Worm (Caenorhabditis elegans): ENCODE results near the gene C49F5.13.

C49F5.13 gene

ce11 chrX:11946788-11947463, 14.3 kb upstream of the C49F5.13 start, which contains the start of gene nfya-1:
nfya-1 (minus strand) TSS chrX:11946838.
- TF ChIP-seq him-1 (tag; optimal IDR thresholded peaks at IDR 0.05) = no peak

ce11 chrX:11948184-11948894, 12.9 kb upstream of the C49F5.13 start, which contains the start of gene lsd-1:
lsd-1 (plus strand) TSS chrX:11948844.
- no peak for TF ChIP-seq dao-5 (tag; optimal IDR thresholded peaks at IDR 0.05)
- TF ChIP-seq him-1 (tag; optimal IDR thresholded peaks at IDR 0.05) = no peak
- no peak for TF ChIP-seq W03F9.2 (tag; optimal IDR thresholded peaks at IDR 0.05)

DNA sequence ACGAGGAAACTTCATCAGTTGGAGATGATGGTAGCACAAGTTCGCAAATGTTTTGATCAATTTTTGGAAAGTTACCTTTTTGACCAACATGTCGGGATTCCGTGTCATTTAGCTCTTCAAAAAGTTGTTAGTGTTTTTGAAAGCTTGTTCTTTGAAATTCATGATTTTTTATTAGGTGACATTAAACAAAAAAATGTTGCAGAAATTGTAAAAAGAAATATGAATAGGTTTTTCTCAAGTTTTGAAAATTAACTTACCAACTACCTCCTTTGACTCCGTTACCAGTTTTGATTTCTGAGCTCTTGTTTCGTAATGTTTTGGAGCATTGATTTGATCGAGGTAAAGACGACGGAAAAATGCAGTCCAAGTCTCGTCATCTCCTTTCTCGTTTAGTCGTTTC, 9.1 kb upstream of the C49F5.13 start:
- TF ChIP-seq him-1 (tag; optimal IDR thresholded peaks at IDR 0.05) (no peak), W03F9.2 (tag; optimal IDR thresholded peaks at IDR 0.05) (no peak), dao-5 (tag; optimal IDR thresholded peaks at IDR 0.05) (no peak)

ce11 chrX:11953229-11953628, 8.0 kb upstream of the C49F5.13 start, which contains the start of gene T08D10.4:
T08D10.4 (minus strand) TSS chrX:11953329.
- TF ChIP-seq W03F9.2 (tag; optimal IDR thresholded peaks at IDR 0.05) (no peak), him-1 (tag; optimal IDR thresholded peaks at IDR 0.05) (no peak), dao-5 (tag; optimal IDR thresholded peaks at IDR 0.05) (no peak)

DNA sequence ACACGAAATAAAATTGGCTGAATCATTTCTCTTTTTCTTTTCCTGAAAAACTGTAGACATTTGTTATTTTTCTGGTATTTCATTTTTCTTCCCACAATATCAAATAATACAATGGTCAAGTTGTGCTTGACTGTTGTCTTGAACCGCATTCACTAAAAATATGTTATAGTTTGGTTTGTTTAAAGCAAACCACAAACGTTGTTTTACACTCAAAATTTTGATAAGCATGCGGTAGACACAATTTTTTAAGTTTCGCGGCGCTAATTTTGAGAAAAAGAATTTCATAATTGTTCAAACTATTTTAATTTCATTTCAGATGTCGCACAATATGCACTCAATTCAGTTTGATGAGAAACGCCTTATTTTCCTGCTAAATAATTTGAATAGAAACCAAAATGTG, 6.1 kb upstream of the C49F5.13 start, which contains the start of gene T08D10.3:
Gene T08D10.3 (plus strand): TSS at position 301 of the 400 bp plus-strand sequence.
- TF ChIP-seq him-1 (tag; optimal IDR thresholded peaks at IDR 0.05) = no peak
- no peak for TF ChIP-seq dao-5 (tag; optimal IDR thresholded peaks at IDR 0.05)
- TF ChIP-seq W03F9.2 (tag; optimal IDR thresholded peaks at IDR 0.05) = no peak

- no peak for TF ChIP-seq dao-5 (tag; optimal IDR thresholded peaks at IDR 0.05)
- TF ChIP-seq him-1 (tag; optimal IDR thresholded peaks at IDR 0.05) = no peak
- no peak for TF ChIP-seq W03F9.2 (tag; optimal IDR thresholded peaks at IDR 0.05)
Measured at ce11 chrX:11957246-11957645, 4.0 kb upstream of the C49F5.13 start, which contains the start of gene T08D10.5. T08D10.5 (plus strand) TSS chrX:11957546.

DNA sequence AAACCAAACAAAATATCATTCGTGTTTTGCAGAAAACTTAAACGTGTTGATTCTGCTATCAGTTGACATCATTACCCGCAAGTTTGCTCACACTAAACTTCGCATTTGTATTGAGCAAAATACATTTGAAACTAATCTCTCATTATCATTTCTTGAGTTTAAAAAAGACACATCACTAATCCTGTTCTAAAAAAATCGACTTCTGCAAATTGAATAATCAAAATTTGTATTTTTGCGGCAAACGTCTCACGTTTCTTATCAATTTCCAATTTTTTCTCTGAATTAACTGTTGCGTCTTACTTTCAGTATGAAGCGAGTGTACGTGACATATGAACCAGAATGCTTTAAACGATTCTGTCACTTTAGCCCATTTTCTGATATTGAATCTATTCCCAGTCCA, 1.4 kb upstream of the C49F5.13 start, which contains the start of gene C49F5.8:
Gene C49F5.8 (plus strand): TSS at position 301 of the 400 bp plus-strand sequence.
- TF ChIP-seq W03F9.2 (tag; optimal IDR thresholded peaks at IDR 0.05) = no peak

- TF ChIP-seq him-1 (tag; optimal IDR thresholded peaks at IDR 0.05) (no peak), W03F9.2 (tag; optimal IDR thresholded peaks at IDR 0.05) (no peak), dao-5 (tag; optimal IDR thresholded peaks at IDR 0.05) (no peak)
Measured at ce11 chrX:11962050-11962788, 1.0 kb downstream of the C49F5.13 start.

DNA sequence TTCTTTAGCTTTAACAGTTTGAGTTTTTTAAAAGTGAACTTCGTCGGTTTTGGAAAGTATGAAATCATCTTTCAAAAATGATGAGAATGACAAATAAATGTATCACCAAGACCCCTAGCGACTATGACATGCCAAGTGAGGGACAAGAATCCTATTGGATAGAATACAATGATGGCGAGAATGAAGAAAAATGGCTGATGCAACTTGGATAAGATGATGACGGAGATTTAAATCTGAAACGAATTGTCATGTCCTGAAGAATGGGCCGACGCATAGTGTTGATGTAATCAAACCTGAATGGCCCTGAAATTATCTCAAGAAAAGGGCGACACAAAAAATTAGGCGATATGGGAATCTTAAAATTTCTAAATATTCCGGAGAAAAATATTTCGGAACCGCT, 2.5 kb downstream of the C49F5.13 start:
- TF ChIP-seq W03F9.2 (tag; optimal IDR thresholded peaks at IDR 0.05) (no peak), him-1 (tag; optimal IDR thresholded peaks at IDR 0.05) (no peak), dao-5 (tag; optimal IDR thresholded peaks at IDR 0.05) (no peak)

DNA sequence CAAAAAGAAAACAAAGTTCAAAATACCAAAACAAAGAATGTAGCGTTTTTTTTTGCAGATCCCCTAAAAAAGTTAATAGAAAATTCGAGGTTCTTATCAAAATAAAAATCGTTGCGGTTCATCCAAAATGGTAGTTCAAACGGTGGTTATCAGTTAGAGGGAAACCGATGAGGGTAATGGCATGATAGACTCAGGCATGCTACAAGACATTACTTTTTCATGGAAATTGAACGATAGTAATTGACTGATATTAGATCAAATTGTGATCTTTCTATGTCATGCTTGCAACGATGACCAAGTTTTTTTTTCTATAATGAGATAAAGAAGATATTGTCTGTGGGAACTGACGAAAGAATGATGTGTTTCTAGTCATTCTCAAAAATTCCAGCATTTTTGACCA, 3.4 kb downstream of the C49F5.13 start:
- TF ChIP-seq dao-5 (tag; optimal IDR thresholded peaks at IDR 0.05) (no peak), him-1 (tag; optimal IDR thresholded peaks at IDR 0.05) (no peak), W03F9.2 (tag; optimal IDR thresholded peaks at IDR 0.05) (no peak)

ce11 chrX:11965163-11965562, 4.0 kb downstream of the C49F5.13 start:
- TF ChIP-seq him-1 (tag; optimal IDR thresholded peaks at IDR 0.05) (no peak), W03F9.2 (tag; optimal IDR thresholded peaks at IDR 0.05) (no peak), dao-5 (tag; optimal IDR thresholded peaks at IDR 0.05) (no peak)

- TF ChIP-seq dao-5 (tag; optimal IDR thresholded peaks at IDR 0.05) = no peak
- no peak for TF ChIP-seq him-1 (tag; optimal IDR thresholded peaks at IDR 0.05)
- TF ChIP-seq W03F9.2 (tag; optimal IDR thresholded peaks at IDR 0.05) = no peak
Measured at ce11 chrX:11965663-11966304, 4.6 kb downstream of the C49F5.13 start, which contains the start of gene sams-1. sams-1 (plus strand) TSS chrX:11965962.

DNA sequence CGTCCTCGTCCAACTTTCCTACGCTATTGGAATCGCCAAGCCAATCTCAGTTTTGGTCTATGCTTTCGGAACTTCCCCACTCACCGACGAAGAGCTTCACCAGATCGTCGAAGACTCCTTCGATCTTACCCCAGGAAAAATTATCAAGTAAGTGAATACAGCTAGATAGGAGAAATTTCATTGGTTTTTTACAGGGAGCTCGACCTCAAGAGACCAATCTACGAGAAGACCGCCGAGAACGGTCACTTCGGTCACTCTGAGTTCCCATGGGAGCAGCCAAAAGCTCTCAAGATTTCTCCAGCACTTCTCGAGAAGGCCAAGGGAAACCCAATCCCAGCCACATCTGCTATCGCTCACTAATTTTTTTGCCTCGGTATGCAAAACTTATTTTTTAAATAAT, 5.8 kb downstream of the C49F5.13 start:
- TF ChIP-seq dao-5 (tag; optimal IDR thresholded peaks at IDR 0.05) (no peak), W03F9.2 (tag; optimal IDR thresholded peaks at IDR 0.05) (no peak), him-1 (tag; optimal IDR thresholded peaks at IDR 0.05) (no peak)

Data from whole organism, L4/young adult.